Fruit fly (Drosophila melanogaster) whole organism, pupa: ENCODE measurements around the gene tnc.

ENCODE experiments used
- CG17806 ChIP-seq: fragments of 200-800 bp; sonication (Bioruptor generic); optimal IDR thresholded peaks from 2 replicates; lab custom pipeline; 2018; ENCODE audit warnings: missing biosample characterization, mild to moderate bottlenecking, missing genetic modification characterization, moderate library complexity
- CG8159 ChIP-seq: fragments of 200-800 bp; sonication (Bioruptor generic); optimal IDR thresholded peaks from 3 replicates; lab custom pipeline; 2018; ENCODE audit warnings: missing biosample characterization, mild to moderate bottlenecking, missing genetic modification characterization, moderate library complexity
- D1 ChIP-seq: fragments of 200-800 bp; sonication (Bioruptor generic); optimal IDR thresholded peaks from 2 replicates; lab custom pipeline; 2018; ENCODE audit warnings: missing biosample characterization, mild to moderate bottlenecking, missing genetic modification characterization, moderate library complexity
- Pif1B ChIP-seq: fragments of 200-800 bp; sonication (Bioruptor generic); optimal IDR thresholded peaks from 3 replicates; lab custom pipeline; 2016; ENCODE audit warnings: missing biosample characterization, missing genetic modification characterization

DNA sequence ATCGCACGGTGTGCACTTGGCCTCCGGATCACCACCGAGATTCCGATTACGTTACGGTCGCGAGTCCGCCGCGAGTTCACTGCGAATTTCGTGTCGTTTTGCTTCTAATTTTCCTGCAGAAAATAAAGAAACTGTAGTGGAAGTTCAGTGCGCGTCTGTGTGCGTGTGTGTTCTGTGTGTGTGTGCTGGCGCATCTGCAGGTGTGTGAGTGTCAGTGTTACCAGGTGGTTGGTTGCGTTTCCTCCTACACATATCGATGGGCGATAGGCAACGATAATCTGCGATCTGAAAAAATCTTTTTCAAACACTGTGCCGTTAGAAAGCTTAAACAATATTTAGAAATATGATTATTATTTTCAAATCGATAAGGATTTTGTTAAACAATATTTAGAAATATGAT, 46.1 kb upstream of the tnc start, which contains the start of gene Osbp:
- TF ChIP-seq CG8159 (tag; lab: Kevin White, UChicago), result no peak
- no peak for TF ChIP-seq Pif1B (GFP tag; lab: Kevin White, UChicago)
- no peak for TF ChIP-seq D1 (tag; lab: Kevin White, UChicago)
- no peak for TF ChIP-seq CG17806 (tag; lab: Kevin White, UChicago)
